Worm (Caenorhabditis elegans) whole organism, mixed stage, embryonic: Measurements from ENCODE around the gene T08D10.3.

Experiments
- M03D4.4 ChIP-seq: sonication (generic microtip); optimal IDR thresholded peaks from 2 replicates; lab custom pipeline; 2017; ENCODE audit warnings: mild to moderate bottlenecking, missing genetic modification characterization, missing compliant biosample characterization
- bed-3 ChIP-seq: fragments of 200-800 bp; sonication (Bioruptor generic); optimal IDR thresholded peaks from 3 replicates; lab custom pipeline; 2018; ENCODE audit warnings: mild to moderate bottlenecking, missing genetic modification characterization, moderate library complexity, missing compliant biosample characterization
- blmp-1 ChIP-seq: fragments of 150-350 bp; optimal IDR thresholded peaks from 2 replicates; lab custom pipeline; 2014; ENCODE audit warnings: missing biosample characterization, missing genetic modification characterization
- ceh-39 ChIP-seq: fragments of 150-350 bp; optimal IDR thresholded peaks from 2 replicates; lab custom pipeline; 2014; ENCODE audit warnings: missing biosample characterization, missing genetic modification characterization
- ceh-83 ChIP-seq: fragments of 200-800 bp; sonication (Bioruptor generic); optimal IDR thresholded peaks from 2 replicates; lab custom pipeline; 2018; ENCODE audit warnings: mild to moderate bottlenecking, missing genetic modification characterization, missing compliant biosample characterization
- ces-1 ChIP-seq: fragments of 150-350 bp; optimal IDR thresholded peaks from 2 replicates; lab custom pipeline; 2014; ENCODE audit warnings: missing biosample characterization, missing genetic modification reagents, missing genetic modification characterization
- cnd-1 ChIP-seq: fragments of 200-800 bp; sonication (Bioruptor generic); optimal IDR thresholded peaks from 2 replicates; lab custom pipeline; 2018; ENCODE audit warnings: mild to moderate bottlenecking, missing genetic modification characterization, missing compliant biosample characterization
- drap-1 ChIP-seq: fragments of 200-800 bp; sonication (Bioruptor generic); optimal IDR thresholded peaks from 3 replicates; lab custom pipeline; 2018; ENCODE audit warnings: mild to moderate bottlenecking, missing genetic modification characterization, missing compliant biosample characterization
- elt-1 ChIP-seq: sonication (generic microtip); optimal IDR thresholded peaks from 2 replicates; lab custom pipeline; 2017; ENCODE audit warnings: missing genetic modification characterization, mild to moderate bottlenecking, missing compliant biosample characterization, antibody characterized with exemption, moderate library complexity, borderline replicate concordance; ENCODE audit not compliant: insufficient read depth
- elt-3 ChIP-seq: fragments of 150-350 bp; optimal IDR thresholded peaks from 2 replicates; lab custom pipeline; 2014; ENCODE audit warnings: missing biosample characterization, missing genetic modification characterization
- flh-1 ChIP-seq: fragments of 200-800 bp; sonication (Bioruptor generic); optimal IDR thresholded peaks from 2 replicates; lab custom pipeline; 2018; ENCODE audit warnings: mild to moderate bottlenecking, missing genetic modification characterization, moderate library complexity, missing compliant biosample characterization
- hlh-1 ChIP-seq: fragments of 150-350 bp; optimal IDR thresholded peaks from 2 replicates; lab custom pipeline; 2014; ENCODE audit warnings: missing biosample characterization, missing genetic modification reagents, missing genetic modification characterization
- lin-13 ChIP-seq: fragments of 150-350 bp; optimal IDR thresholded peaks from 2 replicates; lab custom pipeline; 2014; ENCODE audit warnings: missing biosample characterization, missing genetic modification characterization
- mab-5 ChIP-seq: fragments of 150-350 bp; optimal IDR thresholded peaks from 2 replicates; lab custom pipeline; 2014; ENCODE audit warnings: missing biosample characterization, missing genetic modification characterization
- mep-1 ChIP-seq: fragments of 150-350 bp; optimal IDR thresholded peaks from 2 replicates; lab custom pipeline; 2017; ENCODE audit warnings: missing biosample characterization, missing genetic modification reagents, missing genetic modification characterization, inconsistent platforms
- mls-2 ChIP-seq: sonication (generic microtip); optimal IDR thresholded peaks from 2 replicates; lab custom pipeline; 2016; ENCODE audit warnings: mild to moderate bottlenecking, missing genetic modification characterization, moderate library complexity, missing compliant biosample characterization
- nhr-2 ChIP-seq: fragments of 150-350 bp; optimal IDR thresholded peaks from 2 replicates; lab custom pipeline; 2014; ENCODE audit warnings: missing biosample characterization, missing genetic modification characterization
- nhr-28 ChIP-seq: fragments of 150-350 bp; optimal IDR thresholded peaks from 2 replicates; lab custom pipeline; 2014; ENCODE audit warnings: missing biosample characterization, missing genetic modification characterization
- pha-4 ChIP-seq: fragments of 150-350 bp; optimal IDR thresholded peaks from 2 replicates; lab custom pipeline; 2018; ENCODE audit warnings: missing biosample characterization, missing genetic modification reagents, missing genetic modification characterization
- sem-2 ChIP-seq: fragments of 200-800 bp; sonication (Bioruptor generic); optimal IDR thresholded peaks from 2 replicates; lab custom pipeline; 2018; ENCODE audit warnings: mild to moderate bottlenecking, missing genetic modification characterization, missing compliant biosample characterization
- snpc-4 ChIP-seq: fragments of 150-350 bp; optimal IDR thresholded peaks from 2 replicates; lab custom pipeline; 2014; ENCODE audit warnings: missing biosample characterization, missing genetic modification characterization
- sptf-1 ChIP-seq: sonication (generic microtip); optimal IDR thresholded peaks from 2 replicates; lab custom pipeline; 2017; ENCODE audit warnings: mild to moderate bottlenecking, missing genetic modification characterization, moderate library complexity, missing compliant biosample characterization
- unc-120 ChIP-seq: sonication (generic microtip); optimal IDR thresholded peaks from 2 replicates; lab custom pipeline; 2017; ENCODE audit warnings: missing genetic modification characterization, missing compliant biosample characterization; ENCODE audit not compliant: poor library complexity, severe bottlenecking
- unc-39 ChIP-seq: fragments of 150-350 bp; optimal IDR thresholded peaks from 2 replicates; lab custom pipeline; 2014; ENCODE audit warnings: missing biosample characterization, missing genetic modification characterization
- unc-62 ChIP-seq: fragments of 150-350 bp; optimal IDR thresholded peaks from 2 replicates; lab custom pipeline; 2014; ENCODE audit warnings: missing biosample characterization, missing genetic modification reagents, missing genetic modification characterization
- zip-8 ChIP-seq: fragments of 150-350 bp; optimal IDR thresholded peaks from 2 replicates; lab custom pipeline; 2014; ENCODE audit warnings: missing biosample characterization, missing genetic modification characterization
- ztf-11 ChIP-seq: fragments of 150-350 bp; optimal IDR thresholded peaks from 2 replicates; lab custom pipeline; 2014; ENCODE audit warnings: missing biosample characterization, missing genetic modification characterization

T08D10.3 gene

DNA sequence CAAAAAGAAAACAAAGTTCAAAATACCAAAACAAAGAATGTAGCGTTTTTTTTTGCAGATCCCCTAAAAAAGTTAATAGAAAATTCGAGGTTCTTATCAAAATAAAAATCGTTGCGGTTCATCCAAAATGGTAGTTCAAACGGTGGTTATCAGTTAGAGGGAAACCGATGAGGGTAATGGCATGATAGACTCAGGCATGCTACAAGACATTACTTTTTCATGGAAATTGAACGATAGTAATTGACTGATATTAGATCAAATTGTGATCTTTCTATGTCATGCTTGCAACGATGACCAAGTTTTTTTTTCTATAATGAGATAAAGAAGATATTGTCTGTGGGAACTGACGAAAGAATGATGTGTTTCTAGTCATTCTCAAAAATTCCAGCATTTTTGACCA, 9.3 kb downstream of the T08D10.3 start:
- TF ChIP-seq pha-4 (tag; lab: Kevin White, UChicago) (no peak), M03D4.4 (tag; lab: Kevin White, UChicago) (no peak), sem-2 (GFP tag; lab: Kevin White, UChicago) (no peak), drap-1 (GFP tag; lab: Kevin White, UChicago) (no peak), nhr-28 (tag; lab: Kevin White, UChicago) (no peak)

- TF ChIP-seq mls-2 (tag; lab: Kevin White, UChicago) (no peak), sem-2 (GFP tag; lab: Kevin White, UChicago) (no peak), mep-1 (tag; lab: Kevin White, UChicago) (no peak), flh-1 (GFP tag; lab: Kevin White, UChicago) (no peak), M03D4.4 (tag; lab: Kevin White, UChicago) (no peak), ceh-83 (GFP tag; lab: Kevin White, UChicago) (no peak)
These were observed 9.9 kb downstream of the T08D10.3 start for ce11 chrX:11965163-11965562.

DNA sequence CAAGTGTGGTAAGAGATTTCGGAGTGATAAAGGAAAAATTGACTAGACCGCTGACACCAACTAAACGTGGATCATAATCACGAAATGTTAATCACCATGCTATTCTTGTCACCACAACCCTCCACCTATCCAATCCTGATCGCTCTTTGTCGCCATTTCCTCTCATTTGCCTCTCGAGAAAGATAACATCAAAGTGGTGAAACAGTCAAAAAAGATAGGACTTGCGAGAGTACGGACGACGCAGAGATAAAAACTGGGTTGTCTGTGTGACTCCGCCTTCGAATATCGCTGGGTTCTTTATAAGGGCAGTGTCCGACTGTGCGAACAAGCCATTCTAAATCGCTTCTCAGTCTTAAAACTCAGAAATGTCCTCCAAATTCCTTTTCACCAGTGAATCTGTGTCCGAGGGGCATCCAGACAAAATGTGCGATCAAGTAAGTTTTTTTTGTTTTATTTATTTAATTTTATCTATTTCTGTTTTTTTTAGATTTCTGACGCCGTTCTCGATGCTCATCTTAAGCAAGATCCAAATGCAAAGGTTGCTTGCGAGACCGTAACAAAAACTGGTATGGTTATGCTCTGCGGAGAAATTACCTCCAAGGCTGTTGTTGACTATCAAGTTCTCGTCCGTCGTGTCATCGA, 10.6 kb downstream of the T08D10.3 start, which contains the start of gene sams-1:
sams-1 (plus strand) TSS at position 300 of the 642 bp plus-strand sequence.
- TF ChIP-seq sptf-1 (tag; lab: Kevin White, UChicago) (no peak), elt-1 (tag; lab: Kevin White, UChicago) (peak; percentile 75), mep-1 (tag; lab: Kevin White, UChicago) (no peak), unc-62 (GFP tag; lab: Kevin White, UChicago) (no peak), ceh-39 (tag; lab: Kevin White, UChicago) (no peak), blmp-1 (tag; lab: Kevin White, UChicago) (no peak), ceh-83 (GFP tag; lab: Kevin White, UChicago) (no peak), cnd-1 (tag; lab: Kevin White, UChicago) (no peak), mab-5 (tag; lab: Kevin White, UChicago) (no peak)

DNA sequence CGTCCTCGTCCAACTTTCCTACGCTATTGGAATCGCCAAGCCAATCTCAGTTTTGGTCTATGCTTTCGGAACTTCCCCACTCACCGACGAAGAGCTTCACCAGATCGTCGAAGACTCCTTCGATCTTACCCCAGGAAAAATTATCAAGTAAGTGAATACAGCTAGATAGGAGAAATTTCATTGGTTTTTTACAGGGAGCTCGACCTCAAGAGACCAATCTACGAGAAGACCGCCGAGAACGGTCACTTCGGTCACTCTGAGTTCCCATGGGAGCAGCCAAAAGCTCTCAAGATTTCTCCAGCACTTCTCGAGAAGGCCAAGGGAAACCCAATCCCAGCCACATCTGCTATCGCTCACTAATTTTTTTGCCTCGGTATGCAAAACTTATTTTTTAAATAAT, 11.8 kb downstream of the T08D10.3 start:
- TF ChIP-seq unc-62 (GFP tag; lab: Kevin White, UChicago) (no peak), M03D4.4 (tag; lab: Kevin White, UChicago) (no peak), lin-13 (no peak), ceh-39 (tag; lab: Kevin White, UChicago) (no peak), hlh-1 (tag; lab: Kevin White, UChicago) (no peak)
- TF ChIP-seq, all 35 proteins: peak for 0

DNA sequence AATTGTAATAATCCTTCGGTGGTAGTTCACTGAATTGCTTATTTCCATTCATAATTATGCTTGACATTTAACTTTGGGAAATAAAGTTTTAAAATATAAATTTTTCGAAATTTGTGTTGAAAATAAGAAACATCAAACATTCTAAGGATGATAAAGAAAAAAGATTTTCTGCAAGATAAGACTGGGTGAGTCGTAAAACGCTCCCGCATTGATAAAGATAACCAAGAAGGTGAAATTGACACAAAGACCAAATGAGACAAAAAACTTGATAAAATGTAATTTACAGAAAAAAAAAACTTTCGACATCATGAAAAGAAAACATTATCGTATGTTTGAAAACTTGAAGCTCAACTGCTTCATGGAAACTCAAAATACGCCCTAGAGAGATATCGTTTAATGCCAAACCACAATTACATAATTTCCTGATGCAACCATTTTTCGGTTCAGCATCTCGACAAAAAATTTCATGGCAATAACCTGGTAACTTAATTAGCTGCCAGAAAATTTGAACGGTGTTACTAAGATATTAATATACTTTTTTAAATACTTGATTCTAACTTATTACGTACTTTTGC, 12.9 kb downstream of the T08D10.3 start:
- TF ChIP-seq flh-1 (GFP tag; lab: Kevin White, UChicago) (no peak), unc-39 (tag; lab: Kevin White, UChicago) (no peak), ztf-11 (tag; lab: Kevin White, UChicago) (no peak)

DNA sequence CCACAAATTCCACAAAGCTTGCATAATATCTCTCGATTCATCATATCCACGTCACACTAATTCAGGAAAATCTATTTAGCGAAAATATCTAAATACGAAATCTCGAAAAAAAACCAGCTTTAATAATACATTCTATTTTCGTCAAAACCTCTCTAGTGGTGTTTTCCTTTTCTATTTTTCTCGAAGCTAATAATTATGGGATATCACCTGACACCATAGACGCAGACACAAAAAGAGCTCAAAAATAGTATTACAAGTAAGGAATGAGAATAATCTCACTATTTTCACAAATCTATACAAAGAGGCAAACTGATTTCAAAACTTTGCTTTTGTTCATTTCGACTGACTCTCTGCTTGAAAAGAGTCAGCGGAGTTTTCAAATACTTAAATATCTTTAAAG, 13.9 kb downstream of the T08D10.3 start:
- TF ChIP-seq unc-120 (tag; lab: Kevin White, UChicago) (no peak), snpc-4 (no peak), mls-2 (tag; lab: Kevin White, UChicago) (no peak), ces-1 (GFP tag; lab: Kevin White, UChicago) (no peak), lin-13 (no peak), mab-5 (tag; lab: Kevin White, UChicago) (no peak), M03D4.4 (tag; lab: Kevin White, UChicago) (no peak), ztf-11 (tag; lab: Kevin White, UChicago) (no peak), elt-3 (no peak), ceh-39 (tag; lab: Kevin White, UChicago) (no peak), unc-62 (GFP tag; lab: Kevin White, UChicago) (no peak), zip-8 (tag; lab: Kevin White, UChicago) (no peak), elt-1 (tag; lab: Kevin White, UChicago) (no peak), nhr-2 (tag; lab: Kevin White, UChicago) (no peak), bed-3 (GFP tag; lab: Kevin White, UChicago) (no peak), sem-2 (GFP tag; lab: Kevin White, UChicago) (no peak), sptf-1 (tag; lab: Kevin White, UChicago) (no peak), ceh-83 (GFP tag; lab: Kevin White, UChicago) (no peak)
- TF ChIP-seq, all 35 proteins: peak for 0
